Worm (Caenorhabditis elegans): ENCODE results near the gene C54E10.11.

DNA sequence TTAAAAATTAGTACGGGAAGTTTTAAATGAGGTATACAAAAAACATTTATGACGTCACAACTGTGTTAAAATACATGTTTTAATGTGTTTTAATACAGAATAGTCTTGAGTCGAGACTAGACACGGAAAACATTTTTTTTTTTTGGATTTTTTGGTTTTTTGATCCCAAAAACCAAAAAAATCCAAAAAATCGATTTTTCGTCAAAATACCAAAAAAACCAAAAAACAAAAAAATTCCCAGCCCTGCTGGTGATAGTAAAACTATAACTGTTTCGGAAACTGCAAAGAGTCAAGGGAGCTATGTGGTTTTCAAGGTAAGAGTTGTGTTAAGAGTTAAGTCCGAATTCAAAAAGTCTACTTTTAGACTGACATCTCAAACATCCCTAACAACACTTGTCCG lies 40.9 kb downstream of the C54E10.11 start, which contains the start of gene F11D11.4:
- TF ChIP-seq lin-13 (tag; optimal IDR thresholded peaks at IDR 0.05): no peak
- no peak for TF ChIP-seq pha-4 (tag; optimal IDR thresholded peaks at IDR 0.05)
- TF ChIP-seq sptf-1 (tag; optimal IDR thresholded peaks at IDR 0.05): no peak
- TF ChIP-seq unc-39 (tag; optimal IDR thresholded peaks at IDR 0.05): no peak
- no peak for TF ChIP-seq elt-1 (tag; optimal IDR thresholded peaks at IDR 0.05; ENCODE audit: borderline replicate concordance, insufficient read depth)
